Worm (Caenorhabditis elegans) whole organism, early embryonic: ENCODE results near the gene srx-115.
"Not testable (repeated sequence)": the region's sequence is repeated elsewhere in the genome, so short reads cannot be mapped to it uniquely, and the experiment has no call there.

Source experiments
- B0310.2 ChIP-seq: sonication (generic microtip); optimal IDR thresholded peaks from 2 replicates; lab custom pipeline; 2016; ENCODE audit warnings: mild to moderate bottlenecking, missing genetic modification characterization, missing compliant biosample characterization
- F13C5.2 ChIP-seq: sonication (generic microtip); optimal IDR thresholded peaks from 2 replicates; lab custom pipeline; 2017; ENCODE audit warnings: mild to moderate bottlenecking, missing genetic modification characterization, inconsistent platforms, missing compliant biosample characterization
- aly-1 ChIP-seq: sonication (generic microtip); optimal IDR thresholded peaks from 2 replicates; lab custom pipeline; 2016; ENCODE audit warnings: missing genetic modification characterization, missing compliant biosample characterization
- ama-1 ChIP-seq: fragments of 150-350 bp; optimal IDR thresholded peaks from 2 replicates; lab custom pipeline; 2014
- ceh-13 ChIP-seq: fragments of 200-800 bp; sonication (Bioruptor generic); optimal IDR thresholded peaks from 2 replicates; lab custom pipeline; 2018; ENCODE audit warnings: mild to moderate bottlenecking, missing genetic modification characterization, missing compliant biosample characterization
- ceh-36 ChIP-seq: sonication (generic microtip); optimal IDR thresholded peaks from 2 replicates; lab custom pipeline; 2016; ENCODE audit warnings: missing genetic modification characterization, inconsistent platforms, missing compliant biosample characterization
- ets-7 ChIP-seq: sonication (generic microtip); optimal IDR thresholded peaks from 2 replicates; lab custom pipeline; 2016; ENCODE audit warnings: missing genotype, missing genetic modification characterization, missing compliant biosample characterization
- flt-1 ChIP-seq: fragments of 200-800 bp; sonication (Bioruptor generic); IDR thresholded peaks from 2 replicates; pipeline ENCODE4 v1.3.6; 2022; ENCODE audit warnings: missing genetic modification characterization, missing compliant biosample characterization
- hmbx-1 ChIP-seq: sonication (generic microtip); optimal IDR thresholded peaks from 2 replicates; lab custom pipeline; 2016; ENCODE audit warnings: mild to moderate bottlenecking, missing genetic modification characterization, missing compliant biosample characterization
- hmg-4 ChIP-seq: fragments of 200-800 bp; sonication (Bioruptor generic); optimal IDR thresholded peaks from 2 replicates; lab custom pipeline; 2018; ENCODE audit warnings: mild to moderate bottlenecking, missing genetic modification characterization, missing compliant biosample characterization
- hnd-1 ChIP-seq: sonication (generic microtip); optimal IDR thresholded peaks from 2 replicates; lab custom pipeline; 2016; ENCODE audit warnings: missing genetic modification characterization, missing compliant biosample characterization
- pes-1 ChIP-seq: fragments of 200-800 bp; sonication (Bioruptor generic); IDR thresholded peaks from 2 replicates; pipeline ENCODE4 v1.3.6; 2022; ENCODE audit warnings: missing genetic modification reagents, missing genetic modification characterization, missing compliant biosample characterization
- scrt-1 ChIP-seq: fragments of 200-800 bp; sonication (Bioruptor generic); IDR thresholded peaks from 2 replicates; pipeline ENCODE4 v1.3.6; 2022; ENCODE audit warnings: missing genetic modification characterization, missing compliant biosample characterization
- sea-1 ChIP-seq: fragments of 200-800 bp; sonication (Bioruptor generic); conservative IDR thresholded peaks from 2 replicates; pipeline ENCODE4 v1.3.6; 2022; ENCODE audit warnings: missing genetic modification characterization, missing compliant biosample characterization
- tbx-11 ChIP-seq: fragments of 200-800 bp; sonication (Bioruptor generic); IDR thresholded peaks from 2 replicates; pipeline ENCODE4 v1.3.6; 2022; ENCODE audit warnings: missing genetic modification characterization, missing compliant biosample characterization
- tbx-37 ChIP-seq: fragments of 200-800 bp; sonication (Bioruptor generic); conservative IDR thresholded peaks from 2 replicates; pipeline ENCODE4 v1.3.6; 2022; ENCODE audit warnings: missing genetic modification reagents, missing genetic modification characterization, missing compliant biosample characterization
- tra-4 ChIP-seq: sonication (generic microtip); optimal IDR thresholded peaks from 2 replicates; lab custom pipeline; 2017; ENCODE audit warnings: missing genetic modification characterization, missing compliant biosample characterization

srx-115 gene

DNA sequence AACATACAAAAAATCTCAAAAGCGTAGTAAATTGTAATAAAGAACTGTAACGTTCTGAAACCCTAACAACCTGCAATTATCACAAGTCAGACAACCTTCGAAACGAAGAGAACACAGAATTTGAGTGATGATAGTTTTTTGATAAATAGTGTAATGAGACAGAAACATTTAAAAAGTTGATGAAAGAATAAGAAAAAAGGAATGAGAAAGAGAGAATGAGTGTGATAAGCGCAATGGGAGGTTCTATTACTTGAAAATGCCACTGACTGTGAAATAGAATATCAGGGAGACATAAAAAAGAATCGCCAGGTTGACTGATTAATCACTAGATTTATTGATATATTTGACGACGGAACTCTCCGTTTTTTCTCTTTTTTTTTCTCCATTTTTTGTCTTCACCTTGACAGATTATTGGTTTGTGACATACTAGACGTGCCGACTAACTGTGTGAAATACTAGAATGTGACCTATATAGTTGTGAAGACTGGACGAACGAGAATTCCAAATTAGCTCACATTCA lies 27.7 kb downstream of the srx-115 start:
- TF ChIP-seq flt-1 (no peak), tra-4 (tag; lab: Kevin White, UChicago) (no peak), B0310.2 (no peak), F13C5.2 (tag; lab: Kevin White, UChicago) (no peak), sea-1 (GFP tag; lab: Robert Waterston, UW) (no peak), aly-1 (no peak), ceh-36 (no peak), ceh-13 (no peak), hnd-1 (tag; lab: Kevin White, UChicago) (no peak), scrt-1 (no peak), tbx-37 (GFP tag; lab: Robert Waterston, UW) (no peak), hmg-4 (GFP tag; lab: Kevin White, UChicago) (no peak), hmbx-1 (tag; lab: Kevin White, UChicago) (no peak), ets-7 (no peak)

DNA sequence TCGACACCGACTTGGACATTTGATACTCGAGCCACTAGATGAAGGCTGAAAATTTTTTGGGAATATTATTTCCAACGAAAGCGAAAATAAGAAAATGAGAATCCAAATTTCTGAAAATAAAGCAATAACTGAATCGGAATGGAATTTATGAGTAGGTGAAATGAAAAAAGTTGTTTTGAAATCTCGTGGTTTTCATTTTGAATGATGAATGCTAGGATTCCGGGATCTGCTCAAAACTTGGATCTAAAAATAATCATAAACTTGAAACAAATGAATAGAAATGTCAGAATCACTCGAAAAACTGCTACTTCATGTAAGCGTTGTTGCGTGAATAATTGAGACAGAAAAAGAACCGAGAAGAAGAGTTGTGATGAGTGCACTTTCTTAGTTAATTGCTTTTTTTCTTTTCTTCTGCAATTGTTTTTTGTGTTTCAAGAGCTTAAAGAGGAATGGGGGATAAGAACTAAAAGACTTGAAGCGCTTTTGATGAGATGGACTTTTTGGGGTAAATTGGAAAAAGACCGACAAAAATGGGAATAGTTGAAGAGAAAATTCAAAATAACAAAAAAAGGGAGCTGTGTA lies 29.4 kb downstream of the srx-115 start, which contains the start of gene magu-2:
Gene magu-2, minus strand, starts transcription at position 51 of the 582 bp plus-strand sequence.
- TF ChIP-seq ceh-36: no peak
- TF ChIP-seq ets-7: no peak
- no peak for TF ChIP-seq flt-1
- no peak for TF ChIP-seq scrt-1
- no peak for TF ChIP-seq sea-1 (GFP tag; lab: Robert Waterston, UW)
- TF ChIP-seq hmbx-1 (tag; lab: Kevin White, UChicago): no peak
- no peak for TF ChIP-seq tbx-11 (GFP tag; lab: Robert Waterston, UW)
- no peak for TF ChIP-seq B0310.2
- TF ChIP-seq hnd-1 (tag; lab: Kevin White, UChicago): no peak
- no peak for TF ChIP-seq ama-1
- no peak for TF ChIP-seq hmg-4 (GFP tag; lab: Kevin White, UChicago)
- no peak for TF ChIP-seq ceh-13

DNA sequence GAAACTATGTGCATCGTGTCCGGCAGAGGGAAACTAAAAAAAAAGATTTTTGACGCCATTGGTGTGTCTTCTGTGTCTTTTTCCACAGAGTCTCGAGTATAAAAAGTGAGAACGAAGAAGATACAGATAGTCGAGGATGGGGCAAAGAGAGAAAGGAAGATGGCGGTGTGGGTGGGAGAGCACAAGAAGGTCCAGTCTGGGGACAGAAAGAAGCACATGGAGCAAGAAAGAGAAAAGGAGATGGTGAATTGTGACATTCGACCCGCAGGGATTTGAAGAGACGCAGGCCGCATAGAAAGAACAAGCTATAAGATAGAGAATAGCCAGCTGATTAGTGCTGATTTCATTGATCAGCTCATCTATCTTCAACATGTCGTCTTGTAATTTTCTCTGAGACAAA lies 30.6 kb downstream of the srx-115 start:
- TF ChIP-seq ets-7 (no peak), hmg-4 (GFP tag; lab: Kevin White, UChicago) (no peak), flt-1 (no peak), tra-4 (tag; lab: Kevin White, UChicago) (no peak), ceh-13 (no peak), ama-1 (no peak), pes-1 (GFP tag; lab: Robert Waterston, UW) (no peak), scrt-1 (no peak), B0310.2 (no peak), tbx-11 (GFP tag; lab: Robert Waterston, UW) (no peak), aly-1 (no peak), hnd-1 (tag; lab: Kevin White, UChicago) (no peak), hmbx-1 (tag; lab: Kevin White, UChicago) (no peak), tbx-37 (GFP tag; lab: Robert Waterston, UW) (no peak), F13C5.2 (tag; lab: Kevin White, UChicago) (no peak), sea-1 (GFP tag; lab: Robert Waterston, UW) (no peak), ceh-36 (no peak)

DNA sequence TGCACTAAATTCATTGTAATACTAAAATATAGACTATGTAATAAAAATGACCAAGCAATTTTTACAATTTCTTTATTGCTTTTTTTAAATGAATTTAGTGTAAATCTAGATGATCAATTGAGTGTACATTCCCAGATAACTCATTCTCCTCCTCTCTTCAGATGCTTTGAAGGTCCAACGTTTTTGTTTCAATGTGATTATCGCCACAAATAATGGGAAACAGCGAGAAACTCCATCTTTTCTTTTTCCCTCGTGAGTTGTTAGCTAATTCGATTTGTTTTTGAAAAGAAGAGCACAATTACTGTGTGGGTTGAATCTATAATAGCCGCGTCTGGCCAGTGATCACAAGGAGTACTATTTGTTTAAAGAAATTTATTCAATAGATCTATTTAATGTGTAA lies 33.3 kb downstream of the srx-115 start:
- TF ChIP-seq ama-1 (no peak), hnd-1 (tag; lab: Kevin White, UChicago) (no peak), tbx-11 (GFP tag; lab: Robert Waterston, UW) (no peak), hmbx-1 (tag; lab: Kevin White, UChicago) (no peak), tbx-37 (GFP tag; lab: Robert Waterston, UW) (no peak), scrt-1 (no peak), ceh-13 (no peak), ets-7 (no peak), pes-1 (GFP tag; lab: Robert Waterston, UW) (no peak), F13C5.2 (tag; lab: Kevin White, UChicago) (no peak), hmg-4 (GFP tag; lab: Kevin White, UChicago) (no peak)

DNA sequence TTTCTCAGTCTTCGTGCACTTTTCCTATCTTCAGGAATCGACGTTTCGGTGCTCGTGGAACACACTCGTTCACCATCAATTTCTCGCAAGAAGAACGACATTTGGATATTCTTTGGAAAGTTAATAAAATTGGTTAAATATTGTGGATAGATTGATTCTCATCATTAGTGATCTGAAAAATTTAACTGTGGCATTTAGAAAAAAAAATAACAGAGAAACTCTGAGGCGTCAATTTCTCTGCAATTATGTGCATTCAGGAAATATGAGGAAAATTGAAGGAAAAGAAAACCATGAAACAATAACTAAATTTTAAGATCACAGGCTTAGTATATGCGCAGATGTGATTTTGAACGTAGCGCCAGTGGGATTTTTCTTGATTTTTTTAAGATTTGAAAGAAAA lies 48.2 kb downstream of the srx-115 start, which contains the start of gene rpm-1:
Gene rpm-1, minus strand, starts transcription at position 101 of the 400 bp plus-strand sequence.
- not testable (repeated sequence) for TF ChIP-seq tbx-37 (GFP tag; lab: Robert Waterston, UW); ceh-36; flt-1
